Worm (Caenorhabditis elegans) whole organism, L3 larva: ENCODE results near the gene F18H3.4.

ENCODE experiments used
- ZK546.5 ChIP-seq: sonication (generic microtip); optimal IDR thresholded peaks from 2 replicates; lab custom pipeline; 2017; ENCODE audit warnings: missing biosample characterization, missing genetic modification characterization
- ama-1 ChIP-seq: fragments of 150-350 bp; optimal IDR thresholded peaks from 2 replicates; lab custom pipeline; 2018
- ceh-28 ChIP-seq: fragments of 150-350 bp; optimal IDR thresholded peaks from 2 replicates; lab custom pipeline; 2014; ENCODE audit warnings: missing biosample characterization, missing genetic modification reagents, missing genetic modification characterization
- ceh-82 ChIP-seq: fragments of 150-350 bp; optimal IDR thresholded peaks from 2 replicates; lab custom pipeline; 2014; ENCODE audit warnings: missing biosample characterization, missing genetic modification characterization
- egl-27 ChIP-seq: sonication (generic microtip); optimal IDR thresholded peaks from 4 replicates; lab custom pipeline; 2017; ENCODE audit warnings: missing biosample characterization, missing genetic modification reagents, missing genetic modification characterization
- elt-1 ChIP-seq: fragments of 150-350 bp; optimal IDR thresholded peaks from 2 replicates; lab custom pipeline; 2014; ENCODE audit warnings: missing biosample characterization, missing genetic modification characterization
- elt-2 ChIP-seq: sonication (generic microtip); optimal IDR thresholded peaks from 2 replicates; lab custom pipeline; 2016; ENCODE audit warnings: missing genetic modification reagents, mild to moderate bottlenecking, missing genetic modification characterization, missing compliant biosample characterization
- elt-3 ChIP-seq, 3 experiments: fragments of 150-350 bp in 1 of 3; sonication (generic microtip) in 2 of 3; optimal IDR thresholded peaks; 2 replicates in 2 of 3; 4 replicates in 1 of 3; lab custom pipeline; 2014 to 2017; ENCODE audit warnings: missing biosample characterization in 3 of 3, missing genetic modification characterization in 3 of 3
- eor-1 ChIP-seq, 2 experiments: fragments of 150-350 bp; optimal IDR thresholded peaks; 2 replicates each; lab custom pipeline; 2014 to 2018; ENCODE audit warnings: missing biosample characterization in 2 of 2, missing genetic modification characterization in 2 of 2
- hmg-11 ChIP-seq: sonication (generic microtip); optimal IDR thresholded peaks from 2 replicates; lab custom pipeline; 2016; ENCODE audit warnings: missing genetic modification characterization, missing compliant biosample characterization
- jun-1 ChIP-seq: fragments of 150-350 bp; optimal IDR thresholded peaks from 2 replicates; lab custom pipeline; 2014; ENCODE audit warnings: missing biosample characterization, missing genetic modification reagents, missing genetic modification characterization
- lin-15B ChIP-seq: fragments of 150-350 bp; optimal IDR thresholded peaks from 2 replicates; lab custom pipeline; 2014; ENCODE audit warnings: missing biosample characterization, missing genetic modification characterization
- lin-39 ChIP-seq: fragments of 150-350 bp; optimal IDR thresholded peaks from 2 replicates; lab custom pipeline; 2018; ENCODE audit warnings: missing biosample characterization, missing genetic modification reagents, missing genetic modification characterization
- mdl-1 ChIP-seq: fragments of 150-350 bp; optimal IDR thresholded peaks from 2 replicates; lab custom pipeline; 2014; ENCODE audit warnings: missing biosample characterization, missing genetic modification characterization
- nfya-1 ChIP-seq: sonication (generic microtip); optimal IDR thresholded peaks from 2 replicates; lab custom pipeline; 2017; ENCODE audit warnings: missing genetic modification characterization, mild to moderate bottlenecking, missing compliant biosample characterization, antibody characterized with exemption, moderate library complexity; ENCODE audit not compliant: insufficient read depth
- nhr-11 ChIP-seq: fragments of 150-350 bp; optimal IDR thresholded peaks from 2 replicates; lab custom pipeline; 2014; ENCODE audit warnings: missing biosample characterization, missing genetic modification characterization
- nhr-12 ChIP-seq: fragments of 150-350 bp; optimal IDR thresholded peaks from 2 replicates; lab custom pipeline; 2014; ENCODE audit warnings: missing biosample characterization, missing genetic modification characterization
- nhr-23 ChIP-seq: fragments of 150-350 bp; optimal IDR thresholded peaks from 2 replicates; lab custom pipeline; 2014; ENCODE audit warnings: missing biosample characterization, missing genetic modification reagents, missing genetic modification characterization
- nhr-237 ChIP-seq: fragments of 150-350 bp; optimal IDR thresholded peaks from 2 replicates; lab custom pipeline; 2014; ENCODE audit warnings: missing biosample characterization, missing genetic modification characterization
- nhr-25 ChIP-seq: sonication (generic microtip); optimal IDR thresholded peaks from 2 replicates; lab custom pipeline; 2017; ENCODE audit warnings: missing biosample characterization, missing genetic modification characterization
- nhr-28 ChIP-seq: fragments of 150-350 bp; optimal IDR thresholded peaks from 2 replicates; lab custom pipeline; 2014; ENCODE audit warnings: missing biosample characterization, missing genetic modification characterization
- nhr-43 ChIP-seq: sonication (generic microtip); optimal IDR thresholded peaks from 2 replicates; lab custom pipeline; 2016; ENCODE audit warnings: mild to moderate bottlenecking, missing genetic modification characterization, missing compliant biosample characterization; ENCODE audit not compliant: poor library complexity, severe bottlenecking
- nhr-76 ChIP-seq: fragments of 150-350 bp; sonication (generic microtip); optimal IDR thresholded peaks from 5 replicates; lab custom pipeline; 2014; ENCODE audit warnings: missing biosample characterization, missing genetic modification characterization
- nhr-77 ChIP-seq: fragments of 150-350 bp; optimal IDR thresholded peaks from 2 replicates; lab custom pipeline; 2014; ENCODE audit warnings: missing biosample characterization, missing genetic modification characterization
- pha-4 ChIP-seq: fragments of 150-350 bp; optimal IDR thresholded peaks from 2 replicates; lab custom pipeline; 2014; ENCODE audit warnings: missing biosample characterization, missing genetic modification reagents, missing genetic modification characterization
- sea-2 ChIP-seq: fragments of 150-350 bp; sonication (generic microtip); optimal IDR thresholded peaks from 4 replicates; lab custom pipeline; 2014; ENCODE audit warnings: missing biosample characterization, missing genetic modification reagents, missing genetic modification characterization
- skn-1 ChIP-seq: fragments of 150-350 bp; optimal IDR thresholded peaks from 2 replicates; lab custom pipeline; 2014; ENCODE audit warnings: missing biosample characterization, missing genetic modification characterization
- tbx-2 ChIP-seq: sonication (generic microtip); optimal IDR thresholded peaks from 2 replicates; lab custom pipeline; 2016; ENCODE audit warnings: mild to moderate bottlenecking, missing genetic modification characterization, missing compliant biosample characterization
- unc-62 ChIP-seq: fragments of 150-350 bp; sonication (generic microtip); optimal IDR thresholded peaks from 4 replicates; lab custom pipeline; 2014; ENCODE audit warnings: missing biosample characterization, missing genetic modification reagents, missing genetic modification characterization
- ztf-4 ChIP-seq: fragments of 150-350 bp; optimal IDR thresholded peaks from 2 replicates; lab custom pipeline; 2014; ENCODE audit warnings: missing biosample characterization, missing genetic modification characterization

The F18H3.4 gene

ce11 chrX:13541335-13541734 is 12.4 kb downstream of the F18H3.4 start:
- TF ChIP-seq ceh-28 (tag; lab: Kevin White, UChicago): no peak
- no peak for TF ChIP-seq pha-4 (tag; lab: Kevin White, UChicago)
- peak in 1 of 3 experiments; percentile 74 for TF ChIP-seq elt-3 (tag; optimal IDR thresholded peaks at IDR 0.05; lab: Kevin White, UChicago)
- peak; percentile 35 for TF ChIP-seq nhr-43 (tag; lab: Kevin White, UChicago)
- TF ChIP-seq elt-1 (tag; lab: Kevin White, UChicago): peak; percentile 37
- TF ChIP-seq ama-1: peak; percentile 85
- peak; percentile 24 for TF ChIP-seq nhr-25 (tag; lab: Kevin White, UChicago)
- peak; percentile 29 for TF ChIP-seq nhr-23 (tag; lab: Kevin White, UChicago)

ce11 chrX:13542236-13542635 is 13.3 kb downstream of the F18H3.4 start, which contains the start of gene cah-4:
TSS of gene cah-4 (plus strand) at chrX:13542574.
- TF ChIP-seq mdl-1 (tag; lab: Kevin White, UChicago) (no peak), skn-1 (tag; lab: Kevin White, UChicago) (no peak), ama-1 (peak; percentile 94)

DNA sequence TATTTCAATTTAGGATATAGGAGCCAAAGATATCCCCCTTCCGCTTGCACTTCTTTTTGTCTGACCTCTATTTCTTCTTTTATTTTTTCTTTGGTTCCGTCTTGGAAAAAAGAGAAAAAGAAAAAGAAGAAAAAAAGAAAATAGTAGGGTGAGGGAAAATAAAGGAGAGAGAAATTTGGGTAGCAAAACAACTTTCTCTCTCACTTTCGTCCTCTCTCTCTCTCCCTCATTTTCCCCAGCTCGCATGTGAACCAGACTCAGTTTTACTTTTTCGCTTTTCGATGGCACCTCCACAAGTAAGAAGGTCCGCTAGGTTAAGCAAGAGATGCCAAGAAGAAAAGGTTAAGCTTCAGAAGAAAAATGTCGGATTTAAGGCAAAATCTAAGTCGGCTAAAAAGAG is 13.9 kb downstream of the F18H3.4 start:
- TF ChIP-seq nfya-1 (tag; lab: Kevin White, UChicago): peak; percentile 41
- peak; percentile 86 for TF ChIP-seq ama-1
- TF ChIP-seq nhr-12: no peak
- TF ChIP-seq lin-39 (tag; lab: Kevin White, UChicago): peak; percentile 30
- peak; percentile 23 for TF ChIP-seq hmg-11 (tag; lab: Kevin White, UChicago)
- peak; percentile 22 for TF ChIP-seq ztf-4 (tag; lab: Kevin White, UChicago)

DNA sequence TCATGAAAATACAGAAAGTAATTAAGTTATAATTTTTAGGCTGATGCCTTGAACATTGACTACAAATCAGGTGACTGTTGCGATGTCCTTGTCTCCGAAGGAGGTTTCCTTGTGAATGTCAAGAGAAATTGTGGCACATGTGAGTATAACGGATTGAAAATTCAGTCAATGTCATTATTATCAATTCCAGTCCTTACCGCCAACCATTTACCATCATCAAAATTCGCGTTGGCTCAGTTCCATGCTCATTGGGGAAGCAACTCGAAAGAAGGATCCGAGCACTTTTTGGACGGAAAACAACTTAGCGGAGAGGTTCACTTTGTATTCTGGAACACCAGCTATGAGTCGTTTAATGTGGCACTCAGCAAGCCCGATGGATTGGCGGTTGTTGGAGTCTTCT is 14.5 kb downstream of the F18H3.4 start:
- TF ChIP-seq ama-1 (peak; percentile 51), ZK546.5 (tag; lab: Kevin White, UChicago) (no peak), hmg-11 (tag; lab: Kevin White, UChicago) (no peak), nhr-77 (tag; lab: Kevin White, UChicago) (no peak)

- TF ChIP-seq nhr-12: no peak
- TF ChIP-seq unc-62: no peak
- peak; percentile 96 for TF ChIP-seq ama-1
- no peak for TF ChIP-seq nhr-76
- no peak for TF ChIP-seq nhr-28
- peak; percentile 15 for TF ChIP-seq nhr-43 (tag; lab: Kevin White, UChicago)
- TF ChIP-seq lin-15B (tag; lab: Kevin White, UChicago): no peak
Observed at ce11 chrX:13544544-13545021, 15.7 kb downstream of the F18H3.4 start.

ce11 chrX:13550890-13551289 is 22.0 kb downstream of the F18H3.4 start, which contains the start of gene odr-1:
TSS of gene odr-1 (minus strand) at chrX:13550990.
- no peak for TF ChIP-seq nhr-12
- TF ChIP-seq nhr-28: no peak
- TF ChIP-seq elt-2 (tag; lab: Kevin White, UChicago): no peak
- TF ChIP-seq nhr-77 (tag; lab: Kevin White, UChicago): no peak
- TF ChIP-seq ZK546.5 (tag; lab: Kevin White, UChicago): no peak
- TF ChIP-seq egl-27 (tag; lab: Kevin White, UChicago): no peak
- no peak for TF ChIP-seq elt-3 (tag; optimal IDR thresholded peaks at IDR 0.05; lab: Kevin White, UChicago)
- TF ChIP-seq jun-1 (tag; lab: Kevin White, UChicago): no peak
- TF ChIP-seq lin-39 (tag; lab: Kevin White, UChicago): no peak
- TF ChIP-seq tbx-2: no peak
- TF ChIP-seq ama-1: no peak
- TF ChIP-seq, all 47 proteins: peak for 0

DNA sequence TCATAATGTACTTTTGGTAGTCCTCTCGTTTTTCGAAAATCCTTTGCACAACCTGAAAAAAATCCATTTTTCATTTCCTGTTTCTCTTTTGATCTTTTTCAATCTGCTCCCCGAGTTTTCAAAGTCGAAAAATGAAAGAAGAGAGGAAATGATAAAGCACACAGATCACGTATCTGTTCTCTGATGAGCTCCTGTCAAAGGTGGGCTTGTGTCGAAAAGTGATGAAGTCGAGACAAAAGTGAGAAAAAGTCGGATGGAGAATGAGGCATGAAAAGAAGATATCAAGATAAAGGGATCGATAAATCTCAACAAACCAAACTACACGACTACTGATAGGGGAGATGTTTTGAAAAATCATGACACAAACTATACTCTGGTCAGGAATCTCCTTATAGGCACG is 26.2 kb downstream of the F18H3.4 start:
- TF ChIP-seq skn-1 (tag; lab: Kevin White, UChicago) (no peak), lin-39 (tag; lab: Kevin White, UChicago) (peak; percentile 14), nfya-1 (tag; lab: Kevin White, UChicago) (peak; percentile 8), nhr-11 (tag; lab: Kevin White, UChicago) (peak; percentile 41)

- no peak for TF ChIP-seq mdl-1 (tag; lab: Kevin White, UChicago)
- TF ChIP-seq nhr-12: no peak
- TF ChIP-seq ceh-82 (tag; lab: Kevin White, UChicago): no peak
- TF ChIP-seq nhr-237 (tag; lab: Kevin White, UChicago): no peak
- no peak for TF ChIP-seq tbx-2
- TF ChIP-seq eor-1 (tag; optimal IDR thresholded peaks at IDR 0.05; lab: Kevin White, UChicago): no peak
- TF ChIP-seq elt-1 (tag; lab: Kevin White, UChicago): no peak
- TF ChIP-seq sea-2 (GFP tag; lab: Kevin White, UChicago): no peak
- no peak for TF ChIP-seq nhr-23 (tag; lab: Kevin White, UChicago)
Observed at ce11 chrX:13556066-13556465, 27.2 kb downstream of the F18H3.4 start, which contains the start of gene glb-20. TSS of gene glb-20 (minus strand) at chrX:13556166.
